Worm (Caenorhabditis elegans): ENCODE results near the gene mans-2.

mans-2 gene

DNA sequence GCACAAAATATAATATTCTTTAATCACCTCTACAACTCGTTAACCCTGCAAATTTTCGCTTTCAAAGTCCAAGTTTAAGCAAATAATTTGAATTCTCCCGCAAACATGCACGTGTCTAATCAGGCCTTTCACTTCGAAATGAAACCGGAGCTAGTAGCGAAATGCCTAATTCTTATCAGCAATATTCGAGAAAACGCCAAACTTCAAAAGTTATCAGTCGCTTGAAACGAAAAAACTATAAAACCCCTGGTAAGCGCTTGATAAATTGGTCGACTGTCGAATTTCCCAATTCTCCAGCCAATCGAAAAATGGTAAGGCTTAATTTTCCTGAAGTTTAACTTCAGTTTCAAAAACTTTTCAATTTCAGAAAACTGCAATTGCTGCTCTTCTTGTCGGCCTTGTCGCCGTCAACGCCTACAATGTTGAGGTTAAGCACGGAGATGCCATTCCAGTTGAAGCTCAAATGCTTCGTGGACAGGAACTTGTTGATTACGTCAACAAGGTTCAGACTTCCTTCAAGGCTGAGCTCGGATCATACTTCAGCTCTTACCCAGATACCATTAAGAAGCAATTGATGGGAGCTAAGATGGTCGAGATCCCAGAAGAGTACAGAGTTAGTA is 17.7 kb upstream of the mans-2 start, which contains the start of gene cpr-9:
Gene cpr-9 (plus strand): TSS at position 188 of the 620 bp plus-strand sequence.
- TF ChIP-seq elt-2 (tag; optimal IDR thresholded peaks at IDR 0.05), result peak; percentile 51
- no peak for TF ChIP-seq tbx-2 (tag; optimal IDR thresholded peaks at IDR 0.05)

DNA sequence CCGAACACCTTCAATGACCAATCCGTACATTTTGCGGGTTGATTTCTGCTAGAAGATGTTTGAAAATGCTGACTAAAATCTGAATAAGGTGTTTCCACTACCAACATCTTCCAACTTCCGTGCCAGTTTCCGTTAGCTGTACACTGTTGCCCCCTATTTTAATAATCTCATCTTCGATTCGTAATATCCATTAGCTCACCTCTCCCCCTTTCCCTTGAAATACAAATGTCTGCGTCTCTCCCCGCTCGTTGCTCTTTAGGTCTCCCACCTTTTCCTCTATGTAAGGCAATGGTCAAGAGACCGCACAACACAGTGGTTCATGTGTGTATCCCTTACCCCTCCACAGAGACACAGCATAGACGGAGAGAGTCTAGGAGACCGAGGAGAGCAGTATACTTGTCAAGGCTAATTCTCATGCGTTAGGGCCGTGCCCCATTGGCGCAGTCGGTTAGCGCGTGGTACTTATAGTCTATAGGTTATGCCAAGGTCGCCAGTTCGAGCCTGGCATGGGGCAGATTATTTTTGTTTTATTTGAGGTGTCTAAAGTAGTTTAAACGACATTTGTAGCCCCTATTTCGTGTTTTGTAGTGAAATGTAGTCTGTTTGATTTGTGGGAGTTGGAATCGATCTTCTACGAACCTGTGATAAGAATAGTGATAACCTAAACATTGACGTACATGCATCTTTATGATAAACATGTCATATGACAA is 16.6 kb upstream of the mans-2 start, which contains the start of gene gcy-33:
Gene gcy-33 (minus strand): TSS at position 51 of the 710 bp plus-strand sequence.
- TF ChIP-seq ceh-48 (tag; optimal IDR thresholded peaks at IDR 0.05), result peak; percentile 88
- peak; percentile 89 for TF ChIP-seq ceh-45 (GFP tag; IDR thresholded peaks at IDR 0.05)
- peak; percentile 68 for TF ChIP-seq lim-6 (tag; optimal IDR thresholded peaks at IDR 0.05)
- peak; percentile 77 for TF ChIP-seq zip-5 (tag; optimal IDR thresholded peaks at IDR 0.05)
- TF ChIP-seq che-1 (tag; optimal IDR thresholded peaks at IDR 0.05), result peak; percentile 93
- peak; percentile 95 for TF ChIP-seq ceh-34 (tag; optimal IDR thresholded peaks at IDR 0.05)
- peak; percentile 90 for TF ChIP-seq sdc-2 (tag; optimal IDR thresholded peaks at IDR 0.05)
- peak; percentile 70 for TF ChIP-seq K09A11.1 (tag; optimal IDR thresholded peaks at IDR 0.05; ENCODE audit: insufficient read depth)
- TF ChIP-seq ceh-2 (tag; optimal IDR thresholded peaks at IDR 0.05), result peak; percentile 94
- TF ChIP-seq unc-55 (GFP tag; optimal IDR thresholded peaks at IDR 0.05), result no peak
- peak; percentile 97 for TF ChIP-seq elt-2 (tag; optimal IDR thresholded peaks at IDR 0.05)
- TF ChIP-seq nfya-1 (tag; optimal IDR thresholded peaks at IDR 0.05), result peak; percentile 87
- TF ChIP-seq syd-9 (tag; optimal IDR thresholded peaks at IDR 0.05), result peak; percentile 94
- peak; percentile 95 for TF ChIP-seq ceh-6 (GFP tag; optimal IDR thresholded peaks at IDR 0.05)
- peak; percentile 95 for TF ChIP-seq ceh-19 (GFP tag; optimal IDR thresholded peaks at IDR 0.05)
- peak; percentile 54 for TF ChIP-seq mec-3 (tag; optimal IDR thresholded peaks at IDR 0.05; ENCODE audit: borderline replicate concordance)
- TF ChIP-seq nhr-11 (tag; optimal IDR thresholded peaks at IDR 0.05), result no peak
- peak; percentile 97 for TF ChIP-seq gmeb-2 (tag; optimal IDR thresholded peaks at IDR 0.05)
- peak; percentile 93 for TF ChIP-seq pat-9 (tag; optimal IDR thresholded peaks at IDR 0.05)
- TF ChIP-seq ttx-3 (tag; optimal IDR thresholded peaks at IDR 0.05), result peak; percentile 93
- peak; percentile 88 for TF ChIP-seq K02D7.2 (tag; optimal IDR thresholded peaks at IDR 0.05)
- TF ChIP-seq ceh-24 (tag; optimal IDR thresholded peaks at IDR 0.05), result peak; percentile 84
- peak; percentile 80 for TF ChIP-seq ceh-9 (tag; optimal IDR thresholded peaks at IDR 0.05)
- TF ChIP-seq ceh-31 (tag; optimal IDR thresholded peaks at IDR 0.05), result peak; percentile 91
- peak; percentile 48 for TF ChIP-seq fkh-10 (GFP tag; optimal IDR thresholded peaks at IDR 0.05)
- TF ChIP-seq pag-3 (tag; optimal IDR thresholded peaks at IDR 0.05; ENCODE audit: borderline replicate concordance), result peak; percentile 73
- peak; percentile 93 for TF ChIP-seq pqm-1 (tag; optimal IDR thresholded peaks at IDR 0.05)
- no peak for TF ChIP-seq pha-4 (tag; optimal IDR thresholded peaks at IDR 0.05)
- TF ChIP-seq hlh-13 (GFP tag; optimal IDR thresholded peaks at IDR 0.05), result peak; percentile 80
- TF ChIP-seq Y22D7AL.16 (tag; optimal IDR thresholded peaks at IDR 0.05), result peak; percentile 95
- peak; percentile 52 for TF ChIP-seq odd-2 (tag; optimal IDR thresholded peaks at IDR 0.05)
- TF ChIP-seq nhr-232 (tag; optimal IDR thresholded peaks at IDR 0.05), result peak; percentile 94
- peak; percentile 85 for TF ChIP-seq ahr-1 (tag; optimal IDR thresholded peaks at IDR 0.05)
- peak; percentile 88 for TF ChIP-seq unc-42 (tag; optimal IDR thresholded peaks at IDR 0.05)
- TF ChIP-seq dmd-4 (tag; optimal IDR thresholded peaks at IDR 0.05; ENCODE audit: borderline replicate concordance), result peak; percentile 86
- TF ChIP-seq ceh-30 (tag; optimal IDR thresholded peaks at IDR 0.05), result peak; percentile 27
- TF ChIP-seq tbx-2 (tag; optimal IDR thresholded peaks at IDR 0.05), result peak; percentile 97
- peak; percentile 88 for TF ChIP-seq fax-1 (tag; optimal IDR thresholded peaks at IDR 0.05)
- TF ChIP-seq pros-1 (tag; optimal IDR thresholded peaks at IDR 0.05), result peak; percentile 39
- peak; percentile 91 for TF ChIP-seq sox-4 (tag; optimal IDR thresholded peaks at IDR 0.05)
- peak; percentile 46 for TF ChIP-seq tbx-7 (tag; optimal IDR thresholded peaks at IDR 0.05)
- TF ChIP-seq lin-11 (tag; optimal IDR thresholded peaks at IDR 0.05), result peak; percentile 86
- peak; percentile 97 for TF ChIP-seq hlh-6 (tag; optimal IDR thresholded peaks at IDR 0.05)
- TF ChIP-seq eyg-1 (tag; optimal IDR thresholded peaks at IDR 0.05), result peak; percentile 96
- TF ChIP-seq npax-4 (tag; optimal IDR thresholded peaks at IDR 0.05), result peak; percentile 92
- TF ChIP-seq ets-4 (tag; optimal IDR thresholded peaks at IDR 0.05), result peak; percentile 53
- TF ChIP-seq ceh-18 (tag; optimal IDR thresholded peaks at IDR 0.05), result peak; percentile 93
- peak; percentile 90 for TF ChIP-seq elt-4 (tag; optimal IDR thresholded peaks at IDR 0.05)

Data from whole organism, late embryonic.